Fruit fly (Drosophila melanogaster) whole organism, embryonic: ENCODE results near the gene Acf.

Experiments used
- CG10209 ChIP-seq: fragments of 200-800 bp; sonication (Bioruptor generic); optimal IDR thresholded peaks from 3 replicates; lab custom pipeline; 2017; ENCODE audit warnings: missing biosample characterization, mild to moderate bottlenecking, missing genetic modification characterization, missing genetic modification reagents
- CG10654 ChIP-seq: fragments of 200-800 bp; sonication (Bioruptor generic); optimal IDR thresholded peaks from 2 replicates; lab custom pipeline; 2016; ENCODE audit warnings: missing biosample characterization, missing genetic modification characterization
- CG11695 ChIP-seq: fragments of 200-800 bp; sonication (Bioruptor generic); IDR thresholded peaks from 3 replicates; pipeline ENCODE4 v1.3.6; 2022; ENCODE audit warnings: missing biosample characterization, missing genetic modification characterization
- CG11723 ChIP-seq: fragments of 200-800 bp; sonication (Bioruptor generic); optimal IDR thresholded peaks from 2 replicates; lab custom pipeline; 2017; ENCODE audit warnings: missing biosample characterization, mild to moderate bottlenecking, missing genetic modification characterization
- CG12236 ChIP-seq: fragments of 200-800 bp; sonication (Bioruptor generic); optimal IDR thresholded peaks from 2 replicates; lab custom pipeline; 2016; ENCODE audit warnings: missing biosample characterization, missing genetic modification characterization
- CG12391 ChIP-seq: fragments of 200-800 bp; sonication (Bioruptor generic); optimal IDR thresholded peaks from 3 replicates; lab custom pipeline; 2018; ENCODE audit warnings: missing biosample characterization, mild to moderate bottlenecking, missing genetic modification characterization, moderate library complexity
- CG1529 ChIP-seq: fragments of 200-800 bp; sonication (Bioruptor generic); optimal IDR thresholded peaks from 3 replicates; lab custom pipeline; 2018; ENCODE audit warnings: missing biosample characterization, missing genetic modification characterization
- CG1602 ChIP-seq: fragments of 200-800 bp; sonication (Bioruptor generic); optimal IDR thresholded peaks from 3 replicates; lab custom pipeline; 2016; ENCODE audit warnings: missing biosample characterization, missing genetic modification characterization
- CG1603 ChIP-seq: fragments of 200-800 bp; sonication (Bioruptor generic); optimal IDR thresholded peaks from 2 replicates; lab custom pipeline; 2019; ENCODE audit warnings: missing biosample characterization, mild to moderate bottlenecking, missing genetic modification characterization, moderate library complexity
- CG17186 ChIP-seq: fragments of 200-800 bp; sonication (Bioruptor generic); optimal IDR thresholded peaks from 3 replicates; lab custom pipeline; 2017; ENCODE audit warnings: missing biosample characterization, missing genetic modification reagents, missing genetic modification characterization
- CG17568 ChIP-seq: fragments of 200-800 bp; sonication (Bioruptor generic); optimal IDR thresholded peaks from 2 replicates; lab custom pipeline; 2018; ENCODE audit warnings: missing biosample characterization, mild to moderate bottlenecking, missing genetic modification characterization, moderate library complexity
- CG1832 ChIP-seq: fragments of 200-800 bp; sonication (Bioruptor generic); optimal IDR thresholded peaks from 2 replicates; lab custom pipeline; 2017; ENCODE audit warnings: missing biosample characterization, mild to moderate bottlenecking, missing genetic modification characterization, inconsistent platforms
- CG18599 ChIP-seq: fragments of 200-800 bp; sonication (Bioruptor generic); optimal IDR thresholded peaks from 3 replicates; lab custom pipeline; 2017; ENCODE audit warnings: missing biosample characterization, missing genetic modification characterization, mild to moderate bottlenecking, moderate library complexity, missing genetic modification reagents
- CG2875 ChIP-seq: fragments of 200-800 bp; sonication (Bioruptor generic); optimal IDR thresholded peaks from 2 replicates; lab custom pipeline; 2017; ENCODE audit warnings: missing biosample characterization, mild to moderate bottlenecking, missing genetic modification characterization, missing genetic modification reagents
- CG3281 ChIP-seq: fragments of 200-800 bp; sonication (Bioruptor generic); optimal IDR thresholded peaks from 3 replicates; lab custom pipeline; 2017; ENCODE audit warnings: missing biosample characterization, mild to moderate bottlenecking, missing genetic modification characterization
- CG4282 ChIP-seq: fragments of 200-800 bp; sonication (Bioruptor generic); optimal IDR thresholded peaks from 2 replicates; lab custom pipeline; 2016; ENCODE audit warnings: missing biosample characterization, missing genetic modification characterization
- CG6765 ChIP-seq: fragments of 200-800 bp; sonication (Bioruptor generic); optimal IDR thresholded peaks from 3 replicates; lab custom pipeline; 2017; ENCODE audit warnings: missing biosample characterization, mild to moderate bottlenecking, missing genetic modification characterization
- CG6813 ChIP-seq: fragments of 200-800 bp; sonication (Bioruptor generic); optimal IDR thresholded peaks from 2 replicates; lab custom pipeline; 2017; ENCODE audit warnings: missing biosample characterization, missing genetic modification characterization, mild to moderate bottlenecking, moderate library complexity, missing genetic modification reagents
- CG6854 ChIP-seq: fragments of 200-800 bp; sonication (Bioruptor generic); optimal IDR thresholded peaks from 3 replicates; lab custom pipeline; 2017; ENCODE audit warnings: missing biosample characterization, mild to moderate bottlenecking, missing genetic modification characterization
- CG9609 ChIP-seq: fragments of 200-800 bp; sonication (Bioruptor generic); optimal IDR thresholded peaks from 3 replicates; lab custom pipeline; 2016; ENCODE audit warnings: missing biosample characterization, missing genetic modification characterization
- CG9932 ChIP-seq: fragments of 200-800 bp; sonication (Bioruptor generic); IDR thresholded peaks from 2 replicates; pipeline ENCODE4 v1.3.6; 2022; ENCODE audit warnings: missing biosample characterization, missing genetic modification characterization
- Drgx ChIP-seq: fragments of 200-800 bp; sonication (Bioruptor generic); IDR thresholded peaks from 2 replicates; pipeline ENCODE4 v1.3.6; 2022; ENCODE audit warnings: missing biosample characterization, missing genetic modification characterization
- ERR ChIP-seq: fragments of 200-800 bp; sonication (Bioruptor generic); optimal IDR thresholded peaks from 2 replicates; lab custom pipeline; 2016; ENCODE audit warnings: missing biosample characterization, missing genetic modification characterization
- Eip74EF ChIP-seq, 2 experiments: fragments of 200-800 bp in 1 of 2; fragments of >200 bp in 1 of 2; sonication (Bioruptor generic) in 1 of 2; optimal IDR thresholded peaks; 2 replicates each; lab custom pipeline; 2017 to 2019; ENCODE audit warnings: missing biosample characterization in 2 of 2, missing genetic modification characterization in 2 of 2, mild to moderate bottlenecking in 1 of 2, moderate library complexity in 1 of 2
- HLH4C ChIP-seq: fragments of 200-800 bp; sonication (Bioruptor generic); IDR thresholded peaks from 3 replicates; pipeline ENCODE4 v1.3.6; 2022; ENCODE audit warnings: missing biosample characterization, missing genetic modification characterization; ENCODE audit not compliant: partially characterized antibody
- HLH54F ChIP-seq: fragments of 200-800 bp; sonication (Bioruptor generic); optimal IDR thresholded peaks from 3 replicates; lab custom pipeline; 2016; ENCODE audit warnings: missing biosample characterization, missing genetic modification characterization
- Hmr ChIP-seq: fragments of 200-800 bp; sonication (Bioruptor generic); optimal IDR thresholded peaks from 3 replicates; lab custom pipeline; 2017; ENCODE audit warnings: mild to moderate bottlenecking, missing biosample characterization, missing genetic modification reagents, missing genetic modification characterization
- Hmx ChIP-seq: fragments of 200-800 bp; sonication (Bioruptor generic); optimal IDR thresholded peaks from 2 replicates; lab custom pipeline; 2016; ENCODE audit warnings: missing biosample characterization, missing genetic modification characterization
- Lhr ChIP-seq: fragments of 200-800 bp; sonication (Bioruptor generic); optimal IDR thresholded peaks from 3 replicates; lab custom pipeline; 2017; ENCODE audit warnings: mild to moderate bottlenecking, missing biosample characterization, missing genetic modification reagents, missing genetic modification characterization
- Lpt ChIP-seq: fragments of >200 bp; optimal IDR thresholded peaks from 2 replicates; lab custom pipeline; 2018; ENCODE audit warnings: missing biosample characterization, missing genetic modification characterization
- Mad ChIP-seq: fragments of 200-800 bp; sonication (Bioruptor generic); optimal IDR thresholded peaks from 2 replicates; lab custom pipeline; 2016; ENCODE audit warnings: missing biosample characterization, missing genetic modification characterization
- Max ChIP-seq: fragments of 200-800 bp; sonication (Bioruptor generic); optimal IDR thresholded peaks from 2 replicates; lab custom pipeline; 2016; ENCODE audit warnings: missing biosample characterization, mild to moderate bottlenecking, missing genetic modification characterization
- Myb ChIP-seq: fragments of 200-800 bp; sonication (Bioruptor generic); optimal IDR thresholded peaks from 2 replicates; lab custom pipeline; 2016; ENCODE audit warnings: missing biosample characterization, missing genetic modification characterization
- Rx ChIP-seq: fragments of 200-800 bp; sonication (Bioruptor generic); IDR thresholded peaks from 2 replicates; pipeline ENCODE4 v1.3.6; 2022; ENCODE audit warnings: missing biosample characterization, missing genetic modification characterization
- ara ChIP-seq: fragments of 200-800 bp; sonication (Bioruptor generic); IDR thresholded peaks from 2 replicates; pipeline ENCODE4 v1.3.6; 2022; ENCODE audit warnings: missing biosample characterization, missing genetic modification characterization
- bsh ChIP-seq, 2 experiments: fragments of 200-800 bp; sonication (Bioruptor generic); optimal IDR thresholded peaks; 2 replicates each; lab custom pipeline; 2017 to 2018; ENCODE audit warnings: mild to moderate bottlenecking in 2 of 2, missing biosample characterization in 2 of 2, missing genetic modification characterization in 2 of 2, moderate library complexity in 1 of 2
- btn ChIP-seq: fragments of 200-800 bp; sonication (Bioruptor generic); optimal IDR thresholded peaks from 2 replicates; lab custom pipeline; 2016; ENCODE audit warnings: missing biosample characterization, missing genetic modification characterization
- cas ChIP-seq: fragments of 200-800 bp; sonication (Bioruptor generic); IDR thresholded peaks from 2 replicates; pipeline ENCODE4 v1.3.6; 2022; ENCODE audit warnings: missing biosample characterization, missing genetic modification characterization
- crol ChIP-seq: fragments of 200-800 bp; sonication (Bioruptor generic); IDR thresholded peaks from 2 replicates; pipeline ENCODE4 v1.3.6; 2022; ENCODE audit warnings: missing biosample characterization, missing genetic modification characterization
- da ChIP-seq: fragments of 200-800 bp; sonication (Bioruptor generic); optimal IDR thresholded peaks from 2 replicates; lab custom pipeline; 2016; ENCODE audit warnings: missing biosample characterization, missing genetic modification characterization
- fru ChIP-seq: fragments of >200 bp; optimal IDR thresholded peaks from 2 replicates; lab custom pipeline; 2017
- fu2 ChIP-seq: fragments of 200-800 bp; sonication (Bioruptor generic); optimal IDR thresholded peaks from 2 replicates; lab custom pipeline; 2016; ENCODE audit warnings: missing biosample characterization, missing genetic modification characterization
- ham ChIP-seq: fragments of 200-800 bp; sonication (Bioruptor generic); IDR thresholded peaks from 2 replicates; pipeline ENCODE4 v1.3.6; 2022; ENCODE audit warnings: missing biosample characterization, missing genetic modification characterization
- lola ChIP-seq, 3 experiments: fragments of >200 bp in 2 of 3; fragments of 200-800 bp in 1 of 3; sonication (Bioruptor generic) in 1 of 3; optimal IDR thresholded peaks; 2 replicates each; lab custom pipeline; 2017 to 2019; ENCODE audit warnings: missing biosample characterization in 3 of 3, missing genetic modification characterization in 3 of 3, mild to moderate bottlenecking in 1 of 3, moderate library complexity in 1 of 3
- mirr ChIP-seq: fragments of 200-800 bp; sonication (Bioruptor generic); optimal IDR thresholded peaks from 3 replicates; lab custom pipeline; 2018; ENCODE audit warnings: missing biosample characterization, mild to moderate bottlenecking, missing genetic modification characterization
- odd ChIP-seq: fragments of 200-800 bp; sonication (Bioruptor generic); optimal IDR thresholded peaks from 2 replicates; lab custom pipeline; 2017; ENCODE audit warnings: missing biosample characterization, mild to moderate bottlenecking, missing genetic modification characterization
- sisA ChIP-seq: fragments of 200-800 bp; sonication (Bioruptor generic); IDR thresholded peaks from 2 replicates; pipeline ENCODE4 v1.3.6; 2022; ENCODE audit warnings: missing biosample characterization, missing genetic modification characterization
- stc ChIP-seq: fragments of 200-800 bp; sonication (Bioruptor generic); IDR thresholded peaks from 2 replicates; pipeline ENCODE4 v1.3.6; 2022; ENCODE audit warnings: missing biosample characterization, missing genetic modification characterization
- trh ChIP-seq: fragments of 200-800 bp; sonication (Bioruptor generic); optimal IDR thresholded peaks from 2 replicates; lab custom pipeline; 2016; ENCODE audit warnings: missing biosample characterization, missing genetic modification characterization
- zfh2 ChIP-seq: fragments of 200-800 bp; sonication (Bioruptor generic); optimal IDR thresholded peaks from 2 replicates; lab custom pipeline; 2016; ENCODE audit warnings: missing biosample characterization, missing genetic modification characterization

Gene Acf

DNA sequence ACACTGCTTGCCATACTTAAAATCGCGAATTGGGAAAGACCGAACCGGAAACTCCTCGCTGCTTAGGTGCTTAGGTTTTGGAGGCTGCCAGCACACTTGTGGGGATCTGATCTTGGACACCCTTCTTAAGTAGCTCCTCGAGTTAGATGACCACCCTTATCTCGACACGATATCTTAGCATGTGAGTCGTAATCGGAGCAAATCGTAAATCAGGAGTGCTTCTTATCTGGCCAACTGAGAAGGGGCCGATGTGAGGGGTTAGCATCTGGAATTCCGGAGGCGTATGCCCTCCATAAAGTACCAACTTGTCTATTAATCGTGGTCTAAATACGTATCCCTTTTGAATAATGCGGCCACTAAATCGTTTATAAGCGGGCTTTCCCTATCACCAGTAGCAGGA lies 39.2 kb upstream of the Acf start, which contains the start of gene salt (continued):
- no peak for TF ChIP-seq CG2875 (GFP tag; lab: Kevin White, UChicago)
- TF ChIP-seq CG1529, result no peak
- TF ChIP-seq CG18599, result no peak

DNA sequence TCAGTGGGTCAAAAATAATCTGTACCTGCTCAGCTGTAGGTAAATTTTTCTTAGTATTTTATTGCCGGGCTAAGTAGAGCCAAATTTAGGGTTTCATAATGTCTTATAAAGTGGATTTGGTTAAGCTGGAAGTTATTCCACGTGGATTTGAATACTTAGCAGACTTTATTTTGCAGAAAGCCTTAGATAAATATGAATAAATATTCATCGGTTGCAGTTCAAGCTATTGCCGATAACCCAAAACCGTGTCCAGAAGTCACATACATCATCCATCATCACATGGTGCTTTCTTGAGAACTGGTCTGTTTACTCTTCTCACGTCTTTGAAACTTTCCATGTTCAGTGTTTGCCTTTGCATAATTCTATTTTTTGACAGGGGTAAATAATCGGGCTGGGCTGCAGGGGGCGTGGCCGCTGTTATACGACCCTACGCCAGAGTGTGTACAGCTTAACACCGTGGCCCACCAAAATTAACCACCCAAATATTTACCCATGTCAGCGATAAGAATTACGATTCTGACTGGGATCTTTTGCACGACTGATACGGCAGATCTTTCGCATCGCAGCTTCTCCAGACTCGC lies 35.1 kb upstream of the Acf start, which contains the start of gene CG2187:
Gene CG2187 (minus strand): TSS at position 51 of the 581 bp plus-strand sequence.
- no peak for TF ChIP-seq da
- no peak for TF ChIP-seq lola (GFP tag; optimal IDR thresholded peaks at IDR 0.05; lab: Kevin White, UChicago)
- TF ChIP-seq btn (GFP tag; lab: Kevin White, UChicago), result no peak
- no peak for TF ChIP-seq fu2 (GFP tag; lab: Kevin White, UChicago)
- TF ChIP-seq CG3281, result no peak
- no peak for TF ChIP-seq ara (GFP tag; lab: Robert Waterston, UW)
- no peak for TF ChIP-seq CG11695 (GFP tag; lab: Robert Waterston, UW)
- TF ChIP-seq CG9932 (GFP tag; lab: Robert Waterston, UW), result no peak
- TF ChIP-seq CG12236 (GFP tag; lab: Kevin White, UChicago), result no peak
- TF ChIP-seq CG17186 (GFP tag; lab: Kevin White, UChicago), result no peak
- no peak for TF ChIP-seq ERR (GFP tag; lab: Kevin White, UChicago)
- TF ChIP-seq Hmx, result no peak
- peak; percentile 14 for TF ChIP-seq odd (GFP tag; lab: Kevin White, UChicago)
- no peak for TF ChIP-seq CG9609 (GFP tag; lab: Kevin White, UChicago)
- TF ChIP-seq crol (GFP tag; lab: Robert Waterston, UW), result no peak
- peak in 1 of 2 experiments; percentile 29 for TF ChIP-seq bsh (GFP tag; optimal IDR thresholded peaks at IDR 0.05; lab: Kevin White, UChicago)
- TF ChIP-seq Eip74EF (GFP tag; optimal IDR thresholded peaks at IDR 0.05; lab: Kevin White, UChicago), result no peak
- peak; percentile 39 for TF ChIP-seq CG6813
- no peak for TF ChIP-seq Lpt
- no peak for TF ChIP-seq Rx (GFP tag; lab: Robert Waterston, UW)
- no peak for TF ChIP-seq CG1602 (GFP tag; lab: Kevin White, UChicago)
- TF ChIP-seq CG11723 (GFP tag; lab: Kevin White, UChicago), result no peak
- no peak for TF ChIP-seq CG6854 (GFP tag; lab: Kevin White, UChicago)
- TF ChIP-seq CG17568 (GFP tag; lab: Kevin White, UChicago), result no peak
- no peak for TF ChIP-seq Lhr (GFP tag; lab: Kevin White, UChicago)
- TF ChIP-seq cas (GFP tag; lab: Robert Waterston, UW), result no peak
- TF ChIP-seq mirr (GFP tag; lab: Kevin White, UChicago), result peak; percentile 0
- no peak for TF ChIP-seq trh (GFP tag; lab: Kevin White, UChicago)
- 0 out of 2 replicates have a peak, but pooled peaks have one; percentile 17 for TF ChIP-seq stc (GFP tag; lab: Robert Waterston, UW)
- TF ChIP-seq CG10654 (GFP tag; lab: Kevin White, UChicago), result no peak
- TF ChIP-seq HLH54F (GFP tag; lab: Kevin White, UChicago), result no peak
- TF ChIP-seq ham, result no peak
- no peak for TF ChIP-seq HLH4C (GFP tag; lab: Robert Waterston, UW)
- peak; percentile 18 for TF ChIP-seq CG1603 (tag; lab: Kevin White, UChicago)
- no peak for TF ChIP-seq sisA (GFP tag; lab: Robert Waterston, UW)
- TF ChIP-seq Myb (GFP tag; lab: Kevin White, UChicago), result no peak
- TF ChIP-seq CG1832 (GFP tag; lab: Kevin White, UChicago), result no peak
- TF ChIP-seq zfh2 (GFP tag; lab: Kevin White, UChicago), result no peak
- TF ChIP-seq CG6765 (GFP tag; lab: Kevin White, UChicago), result peak; percentile 22
- TF ChIP-seq fru (lab: Kevin White, UChicago), result no peak
- no peak for TF ChIP-seq Mad (GFP tag; lab: Kevin White, UChicago)
- no peak for TF ChIP-seq Drgx
- no peak for TF ChIP-seq CG12391 (tag; lab: Kevin White, UChicago)
- TF ChIP-seq Hmr (GFP tag; lab: Kevin White, UChicago), result peak; percentile 17
- no peak for TF ChIP-seq CG10209
- TF ChIP-seq CG4282 (GFP tag; lab: Kevin White, UChicago), result no peak
- no peak for TF ChIP-seq Max (GFP tag; lab: Kevin White, UChicago)
